Fruit fly (Drosophila melanogaster) whole organism, adult: ENCODE results near the gene MED6.

Experiments used
- CG11617 ChIP-seq: fragments of 200-800 bp; sonication (Bioruptor generic); optimal IDR thresholded peaks from 2 replicates; lab custom pipeline; 2017; ENCODE audit warnings: mild to moderate bottlenecking, missing biosample characterization, missing genetic modification reagents, missing genetic modification characterization
- Hr96 ChIP-seq: fragments of 200-800 bp; sonication (Bioruptor generic); optimal IDR thresholded peaks from 2 replicates; lab custom pipeline; 2016; ENCODE audit warnings: missing biosample characterization, missing genetic modification characterization
- ovo ChIP-seq: fragments of 200-800 bp; sonication (Bioruptor generic); optimal IDR thresholded peaks from 2 replicates; lab custom pipeline; 2016; ENCODE audit warnings: missing biosample characterization, missing genetic modification characterization

DNA sequence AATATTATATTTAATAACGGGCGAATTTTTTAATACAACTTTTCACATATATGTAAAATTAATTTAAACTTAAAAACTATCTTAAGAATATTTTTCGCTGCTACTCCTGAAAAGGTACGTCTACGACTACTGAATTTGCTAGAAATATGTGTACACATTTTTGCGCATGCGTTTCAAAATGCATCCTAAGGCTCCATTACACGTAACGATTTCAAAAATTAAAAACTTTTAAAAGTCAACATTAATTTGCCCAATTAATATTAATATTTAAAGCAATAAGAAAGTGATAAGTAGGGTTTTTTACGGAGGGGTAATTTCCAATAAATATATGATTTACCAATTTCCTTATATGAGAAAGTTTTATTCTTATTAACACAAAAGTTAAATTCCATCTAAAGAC, 38.0 kb downstream of the MED6 start, which contains the start of gene FoxP:
- TF ChIP-seq ovo (GFP tag; lab: Kevin White, UChicago) = no peak
- TF ChIP-seq Hr96 = no peak
- no peak for TF ChIP-seq CG11617 (GFP tag; lab: Kevin White, UChicago)
